Worm (Caenorhabditis elegans): Measurements from ENCODE around the gene scl-3.

ce11 chrIV:13044980-13045379 is 14.4 kb upstream of the scl-3 start:
- no peak for TF ChIP-seq flh-1 (GFP tag; optimal IDR thresholded peaks at IDR 0.05)
- no peak for TF ChIP-seq ceh-43 (GFP tag; optimal IDR thresholded peaks at IDR 0.05)
- TF ChIP-seq pha-4 (tag; optimal IDR thresholded peaks at IDR 0.05), result no peak
- no peak for TF ChIP-seq ces-1 (GFP tag; optimal IDR thresholded peaks at IDR 0.05)
- no peak for TF ChIP-seq mab-5 (tag; optimal IDR thresholded peaks at IDR 0.05)
- TF ChIP-seq ham-2 (GFP tag; optimal IDR thresholded peaks at IDR 0.05), result no peak
- no peak for TF ChIP-seq unc-39 (tag; optimal IDR thresholded peaks at IDR 0.05)
- TF ChIP-seq elt-3 (tag; optimal IDR thresholded peaks at IDR 0.05), result no peak
- TF ChIP-seq lin-13 (tag; optimal IDR thresholded peaks at IDR 0.05), result no peak
- no peak for TF ChIP-seq unc-62 (GFP tag; optimal IDR thresholded peaks at IDR 0.05)
- TF ChIP-seq lsy-2 (tag; optimal IDR thresholded peaks at IDR 0.05), result no peak

Data from whole organism, mixed stage, embryonic.